Fruit fly (Drosophila melanogaster): ENCODE data around the gene mab-21.

Gene mab-21

dm6 chrX:6029015-6029414 lies 16.0 kb upstream of the mab-21 start:
- no peak for TF ChIP-seq noc (tag; optimal IDR thresholded peaks at IDR 0.05)

dm6 chrX:6027846-6028245 lies 14.9 kb upstream of the mab-21 start:
- no peak for TF ChIP-seq noc (tag; optimal IDR thresholded peaks at IDR 0.05)

DNA sequence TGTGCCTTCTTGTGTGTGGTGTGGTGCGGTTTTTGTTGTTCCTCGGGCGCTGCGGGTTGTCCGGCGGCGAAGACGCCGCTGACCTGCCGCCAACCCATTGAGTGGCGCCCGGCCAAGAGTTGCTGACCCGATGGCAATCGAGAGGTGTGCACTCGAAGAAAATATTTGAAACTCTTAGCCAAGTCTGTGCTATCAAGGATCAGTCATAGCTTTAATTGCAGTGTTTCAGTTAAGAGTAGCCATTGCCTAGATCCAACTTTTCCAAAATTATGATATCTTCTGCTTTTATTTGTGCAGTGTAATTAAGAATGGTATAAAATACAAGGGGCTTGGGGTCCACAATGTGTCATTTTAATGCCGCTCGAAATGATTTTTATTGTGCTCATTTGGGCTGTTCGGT lies 11.7 kb upstream of the mab-21 start:
- TF ChIP-seq noc (tag; optimal IDR thresholded peaks at IDR 0.05) = no peak

DNA sequence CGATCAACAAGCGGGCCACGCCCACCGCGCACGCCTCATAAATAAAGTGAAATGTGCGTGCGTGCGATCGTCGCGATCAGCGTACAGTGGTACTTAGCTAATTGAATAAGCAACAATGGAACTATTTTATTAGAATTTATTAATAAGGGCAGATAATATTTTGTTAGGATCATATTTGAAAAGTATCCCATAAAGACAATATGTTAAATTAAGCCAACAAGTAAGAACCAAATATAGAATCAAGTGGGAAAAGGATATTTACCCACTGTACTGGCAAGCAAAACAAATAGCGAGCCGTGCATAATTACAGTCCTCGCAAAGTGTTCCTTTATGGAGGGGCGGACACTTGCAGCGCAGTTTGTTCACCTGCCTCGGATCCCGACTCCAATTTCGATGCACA lies 9.1 kb upstream of the mab-21 start:
- TF ChIP-seq noc (tag; optimal IDR thresholded peaks at IDR 0.05) = no peak

DNA sequence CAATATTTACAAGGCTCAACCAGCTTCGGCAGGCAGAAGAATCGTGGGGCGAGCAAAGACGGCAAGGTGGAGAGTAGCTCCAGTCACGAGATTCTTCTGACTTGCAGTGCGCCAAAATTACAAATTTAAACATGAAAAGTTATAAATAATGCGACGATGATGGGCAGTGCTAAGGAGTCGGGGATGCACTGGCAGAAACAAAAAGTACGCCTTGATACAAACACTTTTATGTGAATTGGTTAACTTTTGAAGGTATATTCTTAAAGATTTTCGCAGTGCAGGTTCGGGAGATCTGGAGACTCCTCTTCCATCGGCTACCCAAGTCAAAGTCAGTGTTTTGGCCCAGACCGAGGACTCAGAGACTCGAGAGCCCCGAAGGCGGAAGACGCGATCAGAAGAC lies 8.4 kb upstream of the mab-21 start:
- no peak for TF ChIP-seq noc (tag; optimal IDR thresholded peaks at IDR 0.05)

DNA sequence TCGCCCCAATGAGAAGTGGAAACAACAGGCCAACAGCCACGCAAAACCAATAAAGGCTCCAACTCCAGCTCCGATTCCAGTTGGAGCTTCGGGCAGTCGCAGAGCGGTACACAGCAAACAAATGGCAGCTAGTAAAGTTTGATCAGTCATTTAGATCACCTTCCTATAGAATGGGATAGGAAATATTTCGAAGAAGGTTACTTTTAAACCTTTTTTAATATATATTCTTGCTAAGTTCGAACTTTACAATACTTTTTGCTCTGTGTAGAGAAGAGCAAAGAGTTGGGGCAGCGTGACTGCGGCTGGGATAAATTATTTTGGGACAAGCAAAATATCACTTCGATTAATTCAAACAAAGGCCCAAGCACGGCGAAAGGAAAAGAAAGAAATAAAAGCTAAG lies 7.3 kb upstream of the mab-21 start:
- TF ChIP-seq noc (tag; optimal IDR thresholded peaks at IDR 0.05) = no peak

DNA sequence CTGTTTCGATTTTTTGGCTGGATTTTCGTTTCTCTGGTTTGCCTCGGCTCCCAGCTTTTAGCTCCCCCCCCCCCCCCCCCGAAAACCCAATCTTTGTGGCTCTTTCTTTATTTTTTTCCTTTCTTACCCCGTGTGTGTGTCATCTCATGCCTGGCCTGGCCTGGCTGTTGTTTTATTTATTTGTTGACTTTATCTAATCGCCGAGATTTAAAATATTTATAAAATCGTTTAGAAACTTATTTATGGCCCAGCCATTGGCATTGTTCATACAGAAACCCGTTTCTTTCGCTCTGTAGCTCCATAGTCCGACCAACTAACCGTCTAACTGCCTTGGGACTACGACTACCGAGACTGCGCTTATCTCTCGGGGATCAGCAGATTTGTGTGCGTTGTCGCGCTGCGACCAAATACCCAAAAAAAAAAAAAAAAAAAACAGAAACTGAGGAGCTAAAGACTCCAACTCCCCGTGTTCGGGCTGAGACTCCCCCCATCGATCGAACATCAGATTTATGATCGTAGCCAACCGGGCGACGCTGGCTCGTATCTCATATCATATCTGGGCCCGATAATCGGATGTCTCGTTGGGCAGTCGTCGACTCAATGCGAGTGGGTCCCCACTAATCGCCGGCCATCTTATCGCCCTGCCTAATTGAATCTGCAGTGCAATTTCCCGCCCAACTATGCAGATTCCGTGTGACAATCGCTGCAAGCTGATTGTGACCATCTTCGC lies 2.3 kb downstream of the mab-21 start:
- TF ChIP-seq noc (tag; optimal IDR thresholded peaks at IDR 0.05) = peak; percentile 60

dm6 chrX:6007502-6007901 lies 5.5 kb downstream of the mab-21 start:
- TF ChIP-seq noc (tag; optimal IDR thresholded peaks at IDR 0.05) = no peak

DNA sequence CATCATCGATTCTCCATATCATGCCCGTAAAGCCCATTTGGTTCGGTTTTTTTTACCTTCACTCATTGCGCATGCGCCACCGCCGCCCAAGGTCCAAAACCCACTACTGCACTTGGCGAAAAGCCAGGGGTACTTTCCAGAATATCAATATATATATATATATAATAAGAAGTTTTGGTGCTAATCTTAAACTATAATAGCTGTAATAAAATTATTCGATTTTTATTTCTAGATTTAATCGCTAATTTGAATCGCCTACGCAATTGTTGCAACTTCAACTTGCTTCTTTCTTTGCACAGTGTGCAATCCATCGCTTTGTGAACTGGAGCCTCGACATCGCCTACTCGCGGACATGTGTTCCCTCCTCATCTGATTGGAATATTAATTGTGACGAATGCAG lies 9.2 kb downstream of the mab-21 start:
- no peak for TF ChIP-seq noc (tag; optimal IDR thresholded peaks at IDR 0.05)

DNA sequence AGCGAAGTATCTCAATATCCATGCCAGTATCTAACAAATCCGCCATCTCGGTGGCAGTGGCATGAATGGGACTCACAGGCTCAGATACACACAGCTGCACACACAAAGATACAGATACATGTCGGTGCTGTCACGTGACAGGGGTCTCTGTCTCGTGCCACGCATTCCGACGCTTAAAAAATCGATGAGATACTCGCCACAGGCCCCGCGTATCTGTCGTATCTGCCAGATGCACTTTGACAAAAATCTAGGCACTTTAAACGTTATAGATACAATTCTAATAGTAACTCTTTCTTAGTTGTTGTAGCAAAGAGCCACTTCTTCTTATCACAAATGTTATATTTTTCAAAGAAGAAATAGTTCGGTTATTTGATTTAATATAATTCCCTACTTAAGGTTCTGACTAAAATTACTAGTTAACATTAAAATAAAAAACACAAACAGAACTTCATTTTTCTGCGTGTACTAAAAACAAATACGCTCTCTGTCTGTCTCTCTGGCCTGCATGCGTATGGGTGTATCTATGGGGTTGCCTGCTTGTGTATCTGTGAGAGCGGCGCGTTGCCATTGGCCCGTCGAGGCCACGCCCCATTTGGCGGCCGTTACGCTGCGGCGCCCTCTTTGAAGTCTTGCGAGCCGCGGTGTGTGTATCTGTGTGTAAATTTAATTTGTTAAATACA lies 12.1 kb downstream of the mab-21 start, which contains the start of gene CG4766:
CG4766 (minus strand) TSS at position 51 of the 680 bp plus-strand sequence.
- TF ChIP-seq noc (tag; optimal IDR thresholded peaks at IDR 0.05) = peak; percentile 43

DNA sequence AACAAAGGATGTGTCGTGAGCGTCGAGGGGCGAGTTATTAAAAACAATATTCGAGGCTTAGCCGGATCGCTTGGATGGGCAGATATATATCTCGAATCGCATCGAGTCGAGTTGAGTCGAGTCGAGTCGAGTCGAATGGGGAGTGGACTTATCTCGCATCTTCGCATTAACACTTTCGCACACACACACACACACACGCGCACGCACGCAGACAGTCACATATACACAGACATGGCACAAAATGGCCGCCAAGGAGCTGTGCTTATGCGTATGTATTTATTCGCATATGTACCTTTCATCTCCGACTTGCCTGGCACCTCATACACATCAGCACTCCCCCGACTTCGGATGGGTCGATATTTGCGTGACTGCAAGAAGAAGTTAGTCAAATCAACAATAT lies 15.1 kb downstream of the mab-21 start:
- no peak for TF ChIP-seq noc (tag; optimal IDR thresholded peaks at IDR 0.05)

DNA sequence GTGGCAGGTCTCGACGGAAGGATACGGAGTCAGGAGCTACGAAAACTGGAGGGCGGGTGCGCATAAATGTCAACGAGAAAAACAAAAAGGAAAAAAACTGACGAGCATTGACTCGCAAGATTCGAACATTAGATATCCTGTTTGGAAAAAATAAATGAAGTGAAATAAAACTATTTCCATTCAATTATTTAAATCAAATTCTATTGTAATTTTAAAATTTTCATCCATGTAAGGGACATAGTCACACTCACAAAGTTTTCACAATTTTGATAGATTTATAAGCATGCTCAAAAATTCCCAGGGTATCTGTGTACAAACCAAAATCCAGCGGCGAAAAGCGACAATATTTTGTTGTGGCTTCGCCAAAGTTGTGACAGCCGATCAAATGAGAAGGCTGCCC lies 17.0 kb downstream of the mab-21 start:
- no peak for TF ChIP-seq noc (tag; optimal IDR thresholded peaks at IDR 0.05)

DNA sequence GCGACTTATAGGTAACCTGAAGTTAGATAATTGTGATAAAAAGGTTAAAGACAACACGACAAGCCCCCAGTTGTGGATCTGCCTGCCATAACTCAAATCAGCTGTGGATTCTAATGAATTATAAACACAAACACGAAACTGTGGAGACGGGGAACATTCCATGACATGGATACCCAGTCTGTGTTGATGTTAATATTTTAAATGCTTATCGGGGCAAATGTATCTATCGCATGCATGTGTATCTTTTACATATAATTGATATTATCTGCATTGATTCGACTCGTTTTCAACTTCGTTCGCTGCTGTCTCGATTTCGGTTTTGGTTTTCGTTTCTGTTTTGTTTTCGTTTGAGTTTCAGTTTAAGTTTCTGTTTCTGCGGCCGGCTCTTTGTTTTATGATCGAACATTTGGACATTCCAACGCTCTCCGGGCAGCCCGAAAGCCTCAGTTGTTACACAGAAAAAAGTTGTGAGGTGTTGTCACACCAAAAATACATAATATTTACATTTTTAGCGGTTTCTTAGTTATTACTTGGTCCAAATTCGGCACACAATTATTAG lies 20.1 kb downstream of the mab-21 start:
- no peak for TF ChIP-seq noc (tag; optimal IDR thresholded peaks at IDR 0.05)

DNA sequence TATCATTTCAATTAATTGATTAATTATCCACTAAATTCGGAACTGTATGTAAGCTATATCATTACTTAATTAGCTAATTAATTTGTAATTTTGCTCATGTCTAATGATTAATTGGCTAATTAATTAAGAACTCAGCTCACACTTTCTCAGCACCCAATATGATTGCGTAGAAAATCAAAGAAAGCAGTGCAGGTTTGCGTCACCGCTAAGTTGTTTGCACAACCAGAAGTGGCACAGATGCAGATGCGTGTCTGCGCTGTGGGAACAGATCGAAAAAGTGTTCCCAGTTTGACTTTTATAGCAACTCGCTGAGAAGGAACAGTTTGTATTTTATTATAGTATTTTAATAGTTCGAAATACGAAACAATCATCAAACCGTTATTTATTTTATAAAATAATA lies 20.8 kb downstream of the mab-21 start:
- TF ChIP-seq noc (tag; optimal IDR thresholded peaks at IDR 0.05) = no peak

DNA sequence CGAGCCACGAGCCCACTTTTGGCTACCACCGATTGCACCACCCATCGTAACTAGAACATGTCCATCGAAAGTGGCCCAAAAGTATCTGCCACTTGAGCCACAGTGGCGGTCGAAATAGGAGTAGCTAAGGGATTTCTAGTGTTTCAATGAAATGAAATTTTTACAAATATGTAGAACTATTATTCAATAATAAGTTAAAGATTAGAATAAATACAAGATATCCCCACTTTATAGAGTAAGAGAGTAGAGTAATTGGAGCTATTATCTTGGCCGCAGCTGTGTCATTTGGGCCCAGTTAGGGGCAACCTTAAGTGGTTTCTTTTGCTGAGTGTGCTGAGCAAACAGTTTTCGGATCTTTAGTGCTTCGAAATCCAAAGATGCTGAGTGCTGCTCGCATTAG lies 23.6 kb downstream of the mab-21 start:
- no peak for TF ChIP-seq noc (tag; optimal IDR thresholded peaks at IDR 0.05)

DNA sequence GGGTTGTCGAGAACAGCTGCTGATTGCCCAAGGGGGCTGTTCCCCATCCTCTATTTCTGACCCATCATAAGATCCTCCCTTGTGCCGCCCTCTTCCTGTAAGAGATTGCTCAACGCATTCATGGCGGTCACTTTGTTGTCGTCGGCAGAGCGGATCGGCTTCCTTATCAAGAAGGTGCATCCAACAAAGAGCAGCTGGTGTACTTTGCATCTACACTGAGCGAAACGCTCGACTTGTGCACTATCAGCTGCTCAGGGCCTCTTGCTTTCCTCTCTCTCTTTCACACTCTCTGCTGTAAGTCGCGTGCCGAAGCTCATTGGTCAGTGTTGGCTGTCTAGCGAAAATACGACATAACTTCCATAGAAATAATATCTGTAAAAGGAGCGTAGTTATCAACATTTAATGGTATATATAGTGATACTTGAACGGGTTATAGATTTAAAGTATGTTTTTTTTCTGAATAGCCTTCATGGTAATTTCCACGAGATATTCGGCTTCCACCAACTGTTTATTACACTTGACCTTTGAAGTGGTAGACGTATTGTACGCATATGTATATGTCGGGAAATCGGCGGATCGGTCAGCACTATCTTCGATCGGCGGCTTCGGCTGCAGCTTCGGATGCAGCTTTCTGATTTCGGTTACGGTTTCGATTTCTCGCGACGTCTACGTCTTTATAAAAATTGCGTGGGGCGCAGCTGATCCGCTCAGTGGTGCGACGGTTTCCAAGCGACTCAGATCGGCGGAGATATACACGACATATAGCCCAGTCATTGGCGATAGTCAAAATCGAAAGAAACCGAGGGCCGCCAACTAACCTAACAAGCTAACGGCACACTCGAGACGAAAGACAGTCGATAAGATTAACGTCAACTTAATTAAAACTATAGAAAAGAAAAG lies 24.6 kb downstream of the mab-21 start, which contains the start of gene CG5966:
CG5966 (plus strand) TSS at position 704 of the 900 bp plus-strand sequence.
- TF ChIP-seq noc (tag; optimal IDR thresholded peaks at IDR 0.05) = no peak
